Worm (Caenorhabditis elegans) whole organism, young adult: Measurements from ENCODE around the gene pir-1.

Source experiments
- F23B12.7 ChIP-seq: sonication (generic microtip); optimal IDR thresholded peaks from 2 replicates; lab custom pipeline; 2017; ENCODE audit warnings: missing genetic modification characterization, mild to moderate bottlenecking, missing compliant biosample characterization, antibody characterized with exemption, moderate library complexity; ENCODE audit not compliant: insufficient read depth
- Y53G8AR.9 ChIP-seq: fragments of 200-800 bp; sonication (Bioruptor generic); conservative IDR thresholded peaks from 2 replicates; pipeline ENCODE4 v1.3.6; 2022; ENCODE audit warnings: missing genetic modification reagents, missing genetic modification characterization, missing compliant biosample characterization
- aptf-3 ChIP-seq: fragments of 200-800 bp; sonication (Bioruptor generic); IDR thresholded peaks from 2 replicates; pipeline ENCODE4 v1.3.6; 2022; ENCODE audit warnings: missing genetic modification characterization, missing compliant biosample characterization
- bed-1 ChIP-seq: fragments of 200-800 bp; sonication (Bioruptor generic); IDR thresholded peaks from 2 replicates; pipeline ENCODE4 v1.3.6; 2022; ENCODE audit warnings: missing genetic modification reagents, missing genetic modification characterization, missing compliant biosample characterization
- nhr-27 ChIP-seq: fragments of 200-800 bp; sonication (Bioruptor generic); optimal IDR thresholded peaks from 2 replicates; lab custom pipeline; 2018; ENCODE audit warnings: mild to moderate bottlenecking, missing genetic modification characterization, moderate library complexity, missing compliant biosample characterization
- ztf-18 ChIP-seq: sonication (generic microtip); optimal IDR thresholded peaks from 2 replicates; lab custom pipeline; 2016; ENCODE audit warnings: missing genotype, mild to moderate bottlenecking, missing genetic modification characterization, missing compliant biosample characterization

- TF ChIP-seq Y53G8AR.9 (GFP tag; lab: Robert Waterston, UW) (no peak), F23B12.7 (tag; lab: Kevin White, UChicago) (no peak), ztf-18 (tag; lab: Kevin White, UChicago) (no peak), bed-1 (GFP tag; lab: Robert Waterston, UW) (no peak), aptf-3 (GFP tag; lab: Robert Waterston, UW) (no peak), nhr-27 (tag; lab: Kevin White, UChicago) (no peak)
Measured at ce11 chrII:9132338-9132737, 44.8 kb upstream of the pir-1 start.
